Fruit fly (Drosophila melanogaster) whole organism, wandering third instar larva: ENCODE data around the gene CG5808.

ENCODE experiments used
- Rel ChIP-seq, 2 experiments: fragments of 200-800 bp; sonication (Bioruptor generic) in 1 of 2; optimal IDR thresholded peaks; 2 replicates in 1 of 2; 3 replicates in 1 of 2; lab custom pipeline; 2016 to 2019; ENCODE audit warnings: mild to moderate bottlenecking in 2 of 2, missing biosample characterization in 2 of 2, missing genetic modification characterization in 2 of 2, moderate library complexity in 1 of 2
- brk ChIP-seq: fragments of 200-800 bp; sonication (Bioruptor generic); optimal IDR thresholded peaks from 2 replicates; lab custom pipeline; 2016; ENCODE audit warnings: missing biosample characterization, mild to moderate bottlenecking, missing genetic modification characterization
- ey ChIP-seq: fragments of 200-800 bp; sonication (Bioruptor generic); optimal IDR thresholded peaks from 2 replicates; lab custom pipeline; 2016; ENCODE audit warnings: missing biosample characterization, missing genetic modification characterization
- pan ChIP-seq: fragments of >200 bp; optimal IDR thresholded peaks from 2 replicates; lab custom pipeline; 2017
- usp ChIP-seq: fragments of >200 bp; optimal IDR thresholded peaks from 2 replicates; lab custom pipeline; 2017; ENCODE audit warnings: missing biosample characterization, missing genetic modification characterization

DNA sequence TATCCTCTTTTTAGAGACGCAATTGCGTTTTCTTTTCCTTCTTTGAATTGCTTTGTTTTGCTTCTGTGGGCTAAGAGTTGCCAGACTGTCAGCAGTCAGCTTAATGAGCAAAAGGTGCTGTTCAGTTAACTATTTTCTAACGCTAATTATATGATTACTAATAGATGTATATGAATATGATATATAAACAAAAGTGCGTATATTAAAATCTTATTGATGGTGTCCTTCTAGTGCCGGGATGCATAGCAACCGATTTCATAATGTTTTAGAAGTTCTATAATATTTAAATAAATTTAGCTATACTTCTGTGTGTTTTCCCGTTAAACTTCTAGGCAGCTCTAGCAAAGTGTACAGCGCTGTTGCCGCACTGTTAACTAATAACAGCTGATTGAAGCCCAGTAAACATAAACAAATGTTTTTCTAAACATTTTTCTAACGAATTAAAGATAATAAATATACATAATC is 13.1 kb upstream of the CG5808 start, which contains the start of the genes Kaz and CG43273:
- TF ChIP-seq usp (GFP tag; lab: Kevin White, UChicago) (no peak), pan (lab: Kevin White, UChicago) (no peak), brk (no peak), Rel (GFP tag; optimal IDR thresholded peaks at IDR 0.05; lab: Kevin White, UChicago) (no peak), Rel (tag; optimal IDR thresholded peaks at IDR 0.05; lab: Kevin White, UChicago) (no peak), ey (GFP tag; lab: Kevin White, UChicago) (peak; percentile 42)
